Fruit fly (Drosophila melanogaster) Kc167 (cell line): ENCODE results near the gene NimC2.

Experiments used
- Myc ChIP-seq: fragments of >200 bp; optimal IDR thresholded peaks from 2 replicates; lab custom pipeline; 2017; ENCODE audit warnings: missing external identifiers
- Sin3A ChIP-seq: fragments of >200 bp; optimal IDR thresholded peaks from 2 replicates; lab custom pipeline; 2018; ENCODE audit warnings: missing external identifiers
- h ChIP-seq: fragments of >200 bp; optimal IDR thresholded peaks from 3 replicates; lab custom pipeline; 2018; ENCODE audit warnings: missing external identifiers
- insv ChIP-seq: fragments of >200 bp; optimal IDR thresholded peaks from 3 replicates; lab custom pipeline; 2018; ENCODE audit warnings: missing external identifiers
- psq ChIP-seq: fragments of >200 bp; optimal IDR thresholded peaks from 2 replicates; lab custom pipeline; 2017; ENCODE audit warnings: missing external identifiers
- ttk ChIP-seq: sonication (Bioruptor generic); optimal IDR thresholded peaks from 2 replicates; lab custom pipeline; 2017; ENCODE audit warnings: missing external identifiers

Gene NimC2

DNA sequence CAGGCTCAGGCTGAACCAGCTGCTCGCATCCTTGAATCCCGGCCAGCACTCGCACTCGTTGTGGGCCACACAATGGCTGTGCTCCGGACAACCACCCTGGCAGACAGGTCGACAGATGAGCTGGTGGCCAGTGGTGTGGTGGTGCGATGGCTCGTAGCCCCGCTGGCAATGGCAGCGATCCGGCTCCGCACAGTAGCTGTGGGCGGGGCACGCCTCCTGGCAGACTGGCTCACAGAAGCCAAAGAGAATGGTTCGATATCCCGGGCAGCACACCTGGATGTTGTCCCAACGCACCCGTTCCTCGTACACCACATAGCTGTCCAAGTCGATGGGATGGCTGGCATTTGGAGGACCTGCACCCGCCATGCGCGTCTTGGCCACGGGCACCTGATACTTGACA lies 39.7 kb downstream of the NimC2 start:
- no peak for TF ChIP-seq ttk (lab: Kevin White, UChicago)
- TF ChIP-seq psq (lab: Kevin White, UChicago), result no peak
- TF ChIP-seq Myc (lab: Kevin White, UChicago), result no peak
- no peak for TF ChIP-seq insv (lab: Kevin White, UChicago)
- TF ChIP-seq h (lab: Kevin White, UChicago), result no peak
- TF ChIP-seq Sin3A, result no peak

DNA sequence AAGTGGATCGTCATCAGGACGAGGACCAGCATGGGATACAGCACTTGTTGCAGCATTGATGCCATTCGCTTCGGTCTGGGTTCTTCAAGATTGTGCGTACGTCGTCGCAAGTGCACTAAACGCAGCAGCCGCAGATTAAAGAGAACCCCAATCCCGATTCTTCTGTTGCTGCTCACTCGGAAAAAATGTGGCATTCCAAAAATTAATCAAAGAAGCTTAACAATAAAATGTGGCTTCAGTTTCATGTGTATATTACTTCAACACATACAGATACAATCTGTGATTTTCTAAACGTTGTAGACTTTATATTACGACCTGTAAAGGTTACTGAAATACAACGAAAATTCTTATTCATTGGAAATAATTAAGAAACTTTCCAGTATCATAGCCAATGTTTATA lies 40.2 kb downstream of the NimC2 start, which contains the start of gene NimC3:
TSS of gene NimC3 (minus strand) at position 101 of the 400 bp plus-strand sequence.
- TF ChIP-seq ttk (lab: Kevin White, UChicago) (no peak), Myc (lab: Kevin White, UChicago) (no peak), psq (lab: Kevin White, UChicago) (no peak), Sin3A (no peak)

DNA sequence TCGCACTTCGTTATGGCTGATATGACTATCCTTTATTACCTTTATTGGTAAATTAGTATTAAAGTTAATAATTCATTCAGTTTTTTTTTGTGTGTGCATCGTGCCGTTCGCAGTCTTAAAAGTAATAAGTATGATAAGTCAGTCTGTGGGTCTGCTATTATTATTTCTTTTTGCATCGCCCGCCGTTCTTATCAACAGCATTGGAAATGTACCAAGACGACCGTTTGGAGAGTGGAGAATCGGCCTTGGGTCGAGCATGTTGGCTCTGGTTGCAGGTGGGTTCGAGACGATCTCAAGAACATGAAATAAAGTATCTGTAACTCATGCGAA lies 40.6 kb downstream of the NimC2 start:
- TF ChIP-seq Sin3A (no peak), h (lab: Kevin White, UChicago) (no peak), Myc (lab: Kevin White, UChicago) (no peak), psq (lab: Kevin White, UChicago) (no peak)

DNA sequence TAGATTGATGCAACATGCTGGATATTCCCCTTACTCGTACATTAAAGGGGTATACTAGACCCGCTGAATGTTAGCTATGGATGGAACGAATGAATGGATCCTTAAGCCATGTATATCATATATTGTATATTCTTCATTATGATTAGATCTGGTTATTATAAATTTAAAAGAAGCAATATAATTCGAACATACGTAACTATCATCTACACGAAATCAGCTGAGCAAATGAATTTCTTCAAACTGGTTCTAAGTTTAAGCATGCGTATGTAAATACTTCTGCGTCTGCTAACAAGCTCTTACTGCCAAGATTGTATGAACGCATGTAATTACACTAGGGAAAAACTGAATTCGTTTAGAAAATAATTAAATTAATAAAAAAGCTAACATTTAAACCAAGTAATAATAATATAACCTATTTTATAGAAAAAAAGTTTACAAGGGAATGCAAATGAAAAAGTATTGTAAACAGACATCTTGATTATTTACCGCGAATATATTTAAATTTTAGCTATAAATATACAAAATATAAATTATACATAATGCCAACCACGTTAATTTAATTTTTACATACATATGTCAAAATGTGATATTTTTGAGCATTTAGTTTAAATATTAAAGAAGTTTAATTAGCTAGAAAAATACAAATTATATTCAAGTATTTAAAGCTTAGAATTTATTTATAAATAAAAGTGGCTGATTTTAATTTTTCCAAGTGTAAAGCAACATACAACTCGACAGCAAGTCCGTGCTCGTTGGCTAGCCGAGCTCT lies 41.1 kb downstream of the NimC2 start:
- no peak for TF ChIP-seq Myc (lab: Kevin White, UChicago)
- no peak for TF ChIP-seq h (lab: Kevin White, UChicago)
- TF ChIP-seq ttk (lab: Kevin White, UChicago), result no peak
- TF ChIP-seq insv (lab: Kevin White, UChicago), result no peak
- TF ChIP-seq psq (lab: Kevin White, UChicago), result no peak
- TF ChIP-seq Sin3A, result no peak

DNA sequence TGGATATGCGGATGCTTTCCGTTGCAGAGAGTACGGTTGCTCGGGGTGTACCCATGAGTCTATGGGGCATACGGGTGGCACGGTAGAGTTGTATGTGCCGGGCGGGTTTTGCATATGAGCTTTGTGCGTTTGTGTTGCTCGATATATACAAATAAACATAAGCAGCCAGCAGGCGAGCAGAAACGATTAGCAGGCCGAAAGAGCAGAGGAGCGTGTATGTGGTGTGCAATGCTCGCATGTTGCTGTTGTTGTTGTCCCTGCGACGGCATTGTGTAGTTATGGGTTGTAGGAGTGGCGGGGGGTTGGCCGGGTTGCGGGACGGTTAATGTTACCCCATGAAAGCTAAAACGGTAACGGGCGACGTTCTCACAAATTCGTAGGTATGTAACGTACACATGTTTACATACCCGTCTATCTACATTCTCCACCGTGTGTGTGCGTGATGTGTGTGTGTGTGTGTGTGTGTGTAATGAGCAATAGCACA lies 41.8 kb downstream of the NimC2 start:
- TF ChIP-seq h (lab: Kevin White, UChicago), result no peak
- no peak for TF ChIP-seq ttk (lab: Kevin White, UChicago)
- TF ChIP-seq psq (lab: Kevin White, UChicago), result no peak
- TF ChIP-seq Myc (lab: Kevin White, UChicago), result no peak
- TF ChIP-seq insv (lab: Kevin White, UChicago), result no peak
- no peak for TF ChIP-seq Sin3A

DNA sequence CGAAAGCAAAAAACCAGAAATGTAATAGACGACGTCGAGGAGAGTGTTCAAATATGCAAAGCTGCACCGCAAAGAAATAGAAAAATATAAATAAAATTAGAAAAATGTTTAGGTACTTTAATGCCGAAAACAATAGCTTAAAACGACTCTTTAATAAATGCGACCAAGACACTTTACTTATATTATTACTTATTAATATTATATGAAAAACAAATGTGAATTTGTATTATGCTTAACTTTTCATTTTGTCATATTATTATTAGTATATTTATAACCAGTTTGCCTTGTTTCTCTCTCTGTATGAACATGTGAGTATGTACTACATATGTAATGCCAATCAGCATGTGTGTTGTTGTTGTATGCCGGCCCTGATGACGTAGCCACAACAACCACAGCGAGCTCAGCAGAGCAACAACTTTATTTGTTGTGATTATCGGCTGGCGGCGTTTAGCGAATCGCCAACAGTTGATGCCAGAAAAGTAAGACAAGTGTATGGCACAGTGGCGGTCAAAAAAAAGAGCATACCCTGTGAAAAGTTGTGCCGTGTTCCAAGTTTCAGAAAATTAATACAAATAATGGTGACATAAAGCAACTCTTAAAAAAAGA lies 42.3 kb downstream of the NimC2 start:
- TF ChIP-seq Myc (lab: Kevin White, UChicago), result no peak

DNA sequence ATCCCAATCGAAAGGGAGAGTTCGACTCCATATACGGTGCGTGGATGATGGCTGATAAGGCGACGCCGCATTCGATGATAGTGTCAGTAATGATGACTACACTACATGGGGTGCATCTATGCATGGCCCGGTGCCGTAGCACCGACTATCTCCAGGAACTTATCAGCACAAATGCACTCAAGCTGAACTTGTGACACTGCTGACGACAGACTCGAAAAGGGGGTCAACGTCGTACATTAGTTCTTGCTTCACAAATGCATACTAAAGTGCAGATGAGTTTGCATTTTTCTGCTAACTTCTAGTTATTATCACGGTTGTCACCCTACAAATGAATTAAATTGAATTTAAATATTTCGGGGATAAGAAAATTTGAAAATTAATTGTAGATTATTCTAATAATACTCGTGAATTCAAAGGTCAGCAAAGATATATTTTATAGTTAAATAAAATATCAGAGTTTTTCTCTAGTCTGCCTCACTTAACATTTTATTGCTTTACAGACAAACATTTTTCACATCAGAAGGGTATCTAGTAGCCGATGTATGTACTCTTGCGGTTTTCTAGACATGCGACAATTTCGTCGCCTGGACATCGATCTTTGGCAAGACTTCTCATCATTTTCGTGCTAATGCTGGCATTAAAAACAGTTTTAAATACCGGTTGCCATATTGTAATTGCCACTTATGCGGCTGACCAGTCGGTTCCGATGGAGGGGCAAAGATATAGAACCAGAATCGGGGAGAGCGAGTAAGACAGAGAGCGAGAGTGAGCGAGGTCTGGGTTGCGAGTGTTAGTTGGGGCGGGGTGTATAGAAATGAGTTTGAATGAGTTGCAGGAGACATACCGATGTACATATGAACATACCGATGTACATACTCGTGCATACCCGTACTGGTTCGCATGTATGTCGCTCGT lies 43.5 kb downstream of the NimC2 start:
- TF ChIP-seq Myc (lab: Kevin White, UChicago) (no peak), h (lab: Kevin White, UChicago) (no peak), ttk (lab: Kevin White, UChicago) (no peak), insv (lab: Kevin White, UChicago) (no peak), Sin3A (no peak), psq (lab: Kevin White, UChicago) (no peak)

DNA sequence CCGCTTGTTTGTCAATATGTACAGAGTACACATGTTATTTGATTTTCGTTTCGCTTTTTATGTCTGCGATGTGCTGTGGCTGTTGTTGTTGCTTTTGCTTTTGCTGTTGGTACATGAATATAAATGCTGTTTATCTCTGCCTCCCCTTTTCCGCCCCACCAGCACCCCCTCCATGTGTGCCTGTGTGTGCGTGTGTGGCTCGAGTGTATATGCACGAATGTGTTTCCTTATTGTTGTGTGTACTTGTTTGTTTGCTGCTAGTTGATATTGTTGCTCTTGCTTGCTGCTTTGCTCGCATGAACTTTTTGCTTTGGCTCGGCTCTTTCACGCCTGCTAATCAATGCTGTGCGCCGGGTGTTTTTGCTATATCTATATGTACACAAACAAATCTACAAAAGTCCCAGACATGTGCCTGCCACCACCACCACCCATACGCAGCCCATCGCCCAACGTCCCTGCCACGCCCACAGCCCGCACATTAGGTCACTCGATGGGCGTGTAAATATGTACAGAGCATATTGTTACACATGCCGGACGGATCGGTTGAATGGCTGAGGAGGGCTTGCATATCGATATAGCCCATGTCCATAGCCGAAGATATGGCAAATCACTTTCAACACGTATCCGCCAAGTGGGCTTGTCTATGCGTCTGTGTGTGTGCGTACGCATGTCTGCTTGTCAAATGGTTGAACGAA lies 44.3 kb downstream of the NimC2 start:
- no peak for TF ChIP-seq ttk (lab: Kevin White, UChicago)
- TF ChIP-seq Sin3A, result no peak
- no peak for TF ChIP-seq psq (lab: Kevin White, UChicago)
- no peak for TF ChIP-seq insv (lab: Kevin White, UChicago)
- TF ChIP-seq h (lab: Kevin White, UChicago), result no peak
- no peak for TF ChIP-seq Myc (lab: Kevin White, UChicago)

DNA sequence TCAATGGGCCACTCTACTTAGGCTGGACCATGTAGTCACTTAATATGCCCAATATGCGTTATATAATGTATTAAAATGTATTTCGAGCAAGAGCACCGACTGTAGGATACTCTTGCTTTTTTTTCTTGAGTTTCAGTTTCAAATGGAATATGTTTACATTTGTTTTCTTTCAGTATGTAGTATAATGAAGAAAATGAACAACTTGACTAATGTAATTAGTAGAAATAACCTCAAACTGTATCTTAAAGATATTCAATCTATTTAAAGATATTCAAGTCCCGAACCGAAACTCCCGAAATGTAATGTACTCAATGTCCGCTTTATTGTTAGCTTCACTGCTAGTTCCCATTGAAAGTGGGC lies 44.8 kb downstream of the NimC2 start:
- TF ChIP-seq Myc (lab: Kevin White, UChicago) (no peak), ttk (lab: Kevin White, UChicago) (no peak)

DNA sequence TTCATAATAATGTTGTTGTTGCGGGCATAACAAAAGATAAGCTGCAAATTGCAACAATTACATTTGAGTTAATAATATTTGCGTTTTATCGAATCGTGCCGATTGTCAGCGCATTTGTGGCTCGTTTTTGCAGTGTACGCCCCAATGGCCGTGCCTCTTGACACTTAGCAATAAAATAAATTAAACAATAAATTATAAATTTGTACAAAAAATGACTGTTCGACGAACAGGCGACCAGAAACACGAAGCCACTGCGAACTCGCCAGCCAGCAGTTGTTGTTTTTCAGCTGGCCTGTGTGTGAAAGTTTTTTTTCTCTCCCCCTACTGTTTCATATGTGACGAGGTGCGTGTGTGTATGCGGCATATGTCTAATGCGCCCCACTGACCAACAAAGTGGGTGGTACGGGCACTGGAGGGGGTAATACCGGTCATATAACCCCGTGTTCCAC lies 45.6 kb downstream of the NimC2 start:
- TF ChIP-seq insv (lab: Kevin White, UChicago) (no peak), Myc (lab: Kevin White, UChicago) (no peak), Sin3A (no peak), h (lab: Kevin White, UChicago) (no peak), psq (lab: Kevin White, UChicago) (no peak), ttk (lab: Kevin White, UChicago) (no peak)

DNA sequence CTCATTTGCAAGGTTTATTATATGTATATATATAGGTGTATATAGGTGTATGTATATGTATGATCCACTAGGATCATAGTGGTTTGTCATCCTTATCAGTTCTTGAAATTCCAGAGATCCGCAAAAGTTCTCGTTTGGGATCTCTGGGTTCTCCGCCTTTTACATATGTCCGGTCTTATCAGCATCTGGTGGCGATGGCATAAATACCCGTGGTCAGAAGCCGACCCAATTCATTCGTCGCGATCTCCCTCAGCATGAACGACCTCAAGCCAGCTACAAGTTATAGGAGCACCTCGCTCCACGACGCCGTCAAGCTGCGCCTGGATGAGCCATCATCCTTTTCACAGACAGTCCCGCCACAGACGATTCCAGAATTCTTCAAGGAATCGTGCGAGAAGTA lies 46.9 kb downstream of the NimC2 start, which contains the start of gene hll:
TSS of gene hll (plus strand) at position 224 of the 400 bp plus-strand sequence.
- TF ChIP-seq Sin3A (no peak), Myc (lab: Kevin White, UChicago) (no peak), insv (lab: Kevin White, UChicago) (no peak), ttk (lab: Kevin White, UChicago) (no peak), h (lab: Kevin White, UChicago) (no peak), psq (lab: Kevin White, UChicago) (no peak)
